Fruit fly (Drosophila melanogaster) whole organism, pupa: Measurements from ENCODE around the gene kel.
A peak's percentile ranks its signal among the peaks of the same experiment; 100 is the strongest.

Experiments
- CG10348 ChIP-seq: fragments of 200-800 bp; sonication (Bioruptor generic); IDR thresholded peaks from 2 replicates; pipeline ENCODE4 v1.3.6; 2022; ENCODE audit warnings: missing biosample characterization, missing genetic modification characterization
- CG12605 ChIP-seq: fragments of 200-800 bp; sonication (Bioruptor generic); IDR thresholded peaks from 2 replicates; pipeline ENCODE4 v1.3.6; 2022; ENCODE audit warnings: missing biosample characterization, missing genetic modification characterization
- CG13204 ChIP-seq: fragments of 200-800 bp; sonication (Bioruptor generic); optimal IDR thresholded peaks from 2 replicates; lab custom pipeline; 2018; ENCODE audit warnings: missing biosample characterization, mild to moderate bottlenecking, missing genetic modification characterization, moderate library complexity
- CG14655 ChIP-seq: fragments of 200-800 bp; sonication (Bioruptor generic); optimal IDR thresholded peaks from 3 replicates; lab custom pipeline; 2017; ENCODE audit warnings: mild to moderate bottlenecking, missing biosample characterization, missing genetic modification reagents, missing genetic modification characterization
- CG15710 ChIP-seq: fragments of 200-800 bp; sonication (Bioruptor generic); optimal IDR thresholded peaks from 2 replicates; lab custom pipeline; 2018; ENCODE audit warnings: missing biosample characterization, mild to moderate bottlenecking, missing genetic modification characterization, moderate library complexity
- CG17806 ChIP-seq: fragments of 200-800 bp; sonication (Bioruptor generic); optimal IDR thresholded peaks from 2 replicates; lab custom pipeline; 2018; ENCODE audit warnings: missing biosample characterization, mild to moderate bottlenecking, missing genetic modification characterization, moderate library complexity
- CG32121 ChIP-seq: fragments of 200-800 bp; sonication (Bioruptor generic); IDR thresholded peaks from 2 replicates; pipeline ENCODE4 v1.3.6; 2022; ENCODE audit warnings: missing biosample characterization, missing genetic modification characterization
- CG34367 ChIP-seq: fragments of 200-800 bp; sonication (Bioruptor generic); optimal IDR thresholded peaks from 2 replicates; lab custom pipeline; 2018; ENCODE audit warnings: missing biosample characterization, mild to moderate bottlenecking, missing genetic modification characterization
- CG4496 ChIP-seq: fragments of 200-800 bp; sonication (Bioruptor generic); IDR thresholded peaks from 3 replicates; pipeline ENCODE4 v1.3.6; 2022; ENCODE audit warnings: missing biosample characterization, missing genetic modification characterization
- CG8159 ChIP-seq: fragments of 200-800 bp; sonication (Bioruptor generic); optimal IDR thresholded peaks from 3 replicates; lab custom pipeline; 2018; ENCODE audit warnings: missing biosample characterization, mild to moderate bottlenecking, missing genetic modification characterization, moderate library complexity
- CG8301 ChIP-seq: fragments of 200-800 bp; sonication (Bioruptor generic); optimal IDR thresholded peaks from 2 replicates; lab custom pipeline; 2018; ENCODE audit warnings: missing biosample characterization, mild to moderate bottlenecking, missing genetic modification characterization
- CG9948 ChIP-seq: fragments of 200-800 bp; sonication (Bioruptor generic); optimal IDR thresholded peaks from 2 replicates; lab custom pipeline; 2018; ENCODE audit warnings: missing biosample characterization, mild to moderate bottlenecking, missing genetic modification characterization, moderate library complexity
- D1 ChIP-seq: fragments of 200-800 bp; sonication (Bioruptor generic); optimal IDR thresholded peaks from 2 replicates; lab custom pipeline; 2018; ENCODE audit warnings: missing biosample characterization, mild to moderate bottlenecking, missing genetic modification characterization, moderate library complexity
- EcR ChIP-seq: fragments of 200-800 bp; sonication (Bioruptor generic); optimal IDR thresholded peaks from 3 replicates; lab custom pipeline; 2019; ENCODE audit warnings: missing biosample characterization, missing genetic modification characterization, mild to moderate bottlenecking, moderate library complexity, missing genetic modification reagents
- Ets98B ChIP-seq: fragments of 200-800 bp; sonication (Bioruptor generic); IDR thresholded peaks from 2 replicates; pipeline ENCODE4 v1.3.6; 2022; ENCODE audit warnings: missing biosample characterization, missing genetic modification characterization
- Pif1A ChIP-seq: fragments of 200-800 bp; sonication (Bioruptor generic); optimal IDR thresholded peaks from 3 replicates; lab custom pipeline; 2016; ENCODE audit warnings: missing biosample characterization, missing genetic modification characterization
- Pif1B ChIP-seq: fragments of 200-800 bp; sonication (Bioruptor generic); optimal IDR thresholded peaks from 3 replicates; lab custom pipeline; 2016; ENCODE audit warnings: missing biosample characterization, missing genetic modification characterization
- Snoo ChIP-seq: fragments of 200-800 bp; sonication (Bioruptor generic); optimal IDR thresholded peaks from 3 replicates; lab custom pipeline; 2017; ENCODE audit warnings: missing biosample characterization, mild to moderate bottlenecking, missing genetic modification characterization, inconsistent platforms
- fd96Ca ChIP-seq: fragments of 200-800 bp; sonication (Bioruptor generic); IDR thresholded peaks from 3 replicates; pipeline ENCODE4 v1.3.6; 2022; ENCODE audit warnings: missing biosample characterization, missing genetic modification characterization
- gl ChIP-seq: fragments of 200-800 bp; sonication (Bioruptor generic); optimal IDR thresholded peaks from 2 replicates; lab custom pipeline; 2018; ENCODE audit warnings: missing biosample characterization, mild to moderate bottlenecking, missing genetic modification characterization
- rn ChIP-seq: fragments of 200-800 bp; sonication (Bioruptor generic); IDR thresholded peaks from 2 replicates; pipeline ENCODE4 v1.3.6; 2022; ENCODE audit warnings: missing biosample characterization, missing genetic modification characterization

The kel gene

dm6 chr2L:18136427-18136857 lies 1.4 kb downstream of the kel start:
- TF ChIP-seq CG32121 (GFP tag; lab: Robert Waterston, UW) (no peak), CG4496 (GFP tag; lab: Robert Waterston, UW) (no peak; the same call in 2 of the 3 replicates), CG13204 (GFP tag; lab: Kevin White, UChicago) (no peak), Snoo (no peak), gl (tag; lab: Kevin White, UChicago) (no peak), Ets98B (GFP tag; lab: Robert Waterston, UW) (no peak), fd96Ca (GFP tag; lab: Robert Waterston, UW) (no peak), CG17806 (tag; lab: Kevin White, UChicago) (no peak), CG12605 (no peak), CG8159 (tag; lab: Kevin White, UChicago) (no peak)
- TF ChIP-seq, all 21 proteins: peak for 0

dm6 chr2L:18134615-18135014 lies 3.3 kb downstream of the kel start:
- TF ChIP-seq CG15710 (tag; lab: Kevin White, UChicago) (no peak), EcR (GFP tag; lab: Kevin White, UChicago) (peak; percentile 93)

dm6 chr2L:18125649-18126048 lies 12.2 kb downstream of the kel start, which contains the start of gene Grl36b:
Grl36b (minus strand) TSS chr2L:18125749.
- TF ChIP-seq CG4496 (GFP tag; lab: Robert Waterston, UW) (no peak), Pif1A (no peak), Snoo (no peak), CG34367 (tag; lab: Kevin White, UChicago) (no peak), CG14655 (GFP tag; lab: Kevin White, UChicago) (no peak), CG9948 (tag; lab: Kevin White, UChicago) (no peak), EcR (GFP tag; lab: Kevin White, UChicago) (no peak), CG8159 (tag; lab: Kevin White, UChicago) (no peak), CG13204 (GFP tag; lab: Kevin White, UChicago) (no peak), CG17806 (tag; lab: Kevin White, UChicago) (no peak), D1 (tag; lab: Kevin White, UChicago) (no peak), CG32121 (GFP tag; lab: Robert Waterston, UW) (no peak), fd96Ca (GFP tag; lab: Robert Waterston, UW) (no peak), gl (tag; lab: Kevin White, UChicago) (no peak), Ets98B (GFP tag; lab: Robert Waterston, UW) (no peak), CG15710 (tag; lab: Kevin White, UChicago) (no peak), rn (GFP tag; lab: Robert Waterston, UW) (no peak), CG8301 (tag; lab: Kevin White, UChicago) (no peak)
- TF ChIP-seq, all 21 proteins: peak for 0

- TF ChIP-seq CG9948 (tag; lab: Kevin White, UChicago): no peak
Observed at dm6 chr2L:18122920-18123319, 15.0 kb downstream of the kel start.

dm6 chr2L:18122231-18122551 lies 15.7 kb downstream of the kel start:
- no peak for TF ChIP-seq Ets98B (GFP tag; lab: Robert Waterston, UW)
- 0 out of 3 replicates have a peak, but pooled peaks have one; percentile 6 for TF ChIP-seq CG4496 (GFP tag; lab: Robert Waterston, UW)
- TF ChIP-seq D1 (tag; lab: Kevin White, UChicago): no peak
- TF ChIP-seq gl (tag; lab: Kevin White, UChicago): no peak
- TF ChIP-seq CG17806 (tag; lab: Kevin White, UChicago): peak; percentile 73
- peak; percentile 44; the same call in 2 of the 3 replicates for TF ChIP-seq fd96Ca (GFP tag; lab: Robert Waterston, UW)
- peak; percentile 10 for TF ChIP-seq Pif1A
- no peak for TF ChIP-seq CG12605
- TF ChIP-seq CG9948 (tag; lab: Kevin White, UChicago): peak; percentile 81
- TF ChIP-seq CG8159 (tag; lab: Kevin White, UChicago): peak; percentile 81
- TF ChIP-seq Pif1B: peak; percentile 39
- peak; percentile 37; the same call in 1 of the 2 replicates for TF ChIP-seq CG10348
- TF ChIP-seq EcR (GFP tag; lab: Kevin White, UChicago): peak; percentile 12
- TF ChIP-seq Snoo: no peak
- TF ChIP-seq CG34367 (tag; lab: Kevin White, UChicago): peak; percentile 81
- peak; percentile 79 for TF ChIP-seq CG14655 (GFP tag; lab: Kevin White, UChicago)
- no peak for TF ChIP-seq rn (GFP tag; lab: Robert Waterston, UW)
- peak; percentile 19; the same call in 1 of the 2 replicates for TF ChIP-seq CG32121 (GFP tag; lab: Robert Waterston, UW)
- peak; percentile 71 for TF ChIP-seq CG15710 (tag; lab: Kevin White, UChicago)
- peak; percentile 77 for TF ChIP-seq CG8301 (tag; lab: Kevin White, UChicago)
- TF ChIP-seq CG13204 (GFP tag; lab: Kevin White, UChicago): no peak

dm6 chr2L:18121367-18122230 lies 16.3 kb downstream of the kel start:
- TF ChIP-seq Pif1B (peak; percentile 97), CG4496 (GFP tag; lab: Robert Waterston, UW) (peak; percentile 98), CG32121 (GFP tag; lab: Robert Waterston, UW) (peak; percentile 96), CG13204 (GFP tag; lab: Kevin White, UChicago) (peak; percentile 91), fd96Ca (GFP tag; lab: Robert Waterston, UW) (peak; percentile 98), CG10348 (peak; percentile 81), D1 (tag; lab: Kevin White, UChicago) (peak; percentile 96), rn (GFP tag; lab: Robert Waterston, UW) (no peak; the same call in none of the 2 replicates), gl (tag; lab: Kevin White, UChicago) (peak; percentile 94), CG12605 (peak; percentile 95), CG17806 (tag; lab: Kevin White, UChicago) (peak; percentile 98), CG8301 (tag; lab: Kevin White, UChicago) (peak; percentile 97), CG14655 (GFP tag; lab: Kevin White, UChicago) (peak; percentile 98), Snoo (peak; percentile 94), Pif1A (peak; percentile 98), Ets98B (GFP tag; lab: Robert Waterston, UW) (peak; percentile 97), CG15710 (tag; lab: Kevin White, UChicago) (peak; percentile 98), EcR (GFP tag; lab: Kevin White, UChicago) (peak; percentile 75), CG34367 (tag; lab: Kevin White, UChicago) (peak; percentile 95), CG8159 (tag; lab: Kevin White, UChicago) (peak; percentile 97), CG9948 (tag; lab: Kevin White, UChicago) (peak; percentile 97)
